Worm (Caenorhabditis elegans): ENCODE measurements around the gene srz-75.

DNA sequence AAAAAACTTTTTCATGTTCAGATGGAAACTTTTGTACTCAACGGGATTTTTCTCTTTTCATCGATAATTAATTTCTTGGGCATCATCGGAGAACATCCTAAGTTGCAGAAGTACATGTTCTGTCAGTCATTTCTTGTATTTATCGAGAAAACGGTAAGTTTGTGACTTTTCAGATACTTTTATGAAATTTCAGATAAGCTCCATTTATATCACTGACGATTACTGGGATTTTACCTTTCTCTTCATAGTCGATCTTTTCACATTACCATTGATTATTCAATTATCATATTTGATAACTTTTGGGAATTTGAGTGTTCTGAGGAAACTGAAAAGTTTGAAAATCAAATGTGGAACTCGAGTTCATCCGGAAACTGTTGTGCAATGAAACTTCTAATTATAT, 33.9 kb upstream of the srz-75 start, which contains the start of gene srz-105:
- TF ChIP-seq elt-3 (tag; optimal IDR thresholded peaks at IDR 0.05) (no peak), pqm-1 (tag; optimal IDR thresholded peaks at IDR 0.05) (no peak), aly-2 (tag; optimal IDR thresholded peaks at IDR 0.05) (no peak), ceh-28 (tag; optimal IDR thresholded peaks at IDR 0.05) (no peak), ZK546.5 (tag; optimal IDR thresholded peaks at IDR 0.05) (no peak), nhr-11 (tag; optimal IDR thresholded peaks at IDR 0.05) (no peak), R02D3.7 (tag; optimal IDR thresholded peaks at IDR 0.05) (no peak)
